Fruit fly (Drosophila melanogaster) whole organism, pupa: ENCODE results near the gene ng1.

Experiments
- CG10348 ChIP-seq: fragments of 200-800 bp; sonication (Bioruptor generic); IDR thresholded peaks from 2 replicates; pipeline ENCODE4 v1.3.6; 2022; ENCODE audit warnings: missing biosample characterization, missing genetic modification characterization
- CG12605 ChIP-seq: fragments of 200-800 bp; sonication (Bioruptor generic); IDR thresholded peaks from 2 replicates; pipeline ENCODE4 v1.3.6; 2022; ENCODE audit warnings: missing biosample characterization, missing genetic modification characterization
- CG13204 ChIP-seq: fragments of 200-800 bp; sonication (Bioruptor generic); optimal IDR thresholded peaks from 2 replicates; lab custom pipeline; 2018; ENCODE audit warnings: missing biosample characterization, mild to moderate bottlenecking, missing genetic modification characterization, moderate library complexity
- CG14655 ChIP-seq: fragments of 200-800 bp; sonication (Bioruptor generic); optimal IDR thresholded peaks from 3 replicates; lab custom pipeline; 2017; ENCODE audit warnings: mild to moderate bottlenecking, missing biosample characterization, missing genetic modification reagents, missing genetic modification characterization
- CG15710 ChIP-seq: fragments of 200-800 bp; sonication (Bioruptor generic); optimal IDR thresholded peaks from 2 replicates; lab custom pipeline; 2018; ENCODE audit warnings: missing biosample characterization, mild to moderate bottlenecking, missing genetic modification characterization, moderate library complexity
- CG17806 ChIP-seq: fragments of 200-800 bp; sonication (Bioruptor generic); optimal IDR thresholded peaks from 2 replicates; lab custom pipeline; 2018; ENCODE audit warnings: missing biosample characterization, mild to moderate bottlenecking, missing genetic modification characterization, moderate library complexity
- CG32121 ChIP-seq: fragments of 200-800 bp; sonication (Bioruptor generic); IDR thresholded peaks from 2 replicates; pipeline ENCODE4 v1.3.6; 2022; ENCODE audit warnings: missing biosample characterization, missing genetic modification characterization
- CG34367 ChIP-seq: fragments of 200-800 bp; sonication (Bioruptor generic); optimal IDR thresholded peaks from 2 replicates; lab custom pipeline; 2018; ENCODE audit warnings: missing biosample characterization, mild to moderate bottlenecking, missing genetic modification characterization
- CG4496 ChIP-seq: fragments of 200-800 bp; sonication (Bioruptor generic); IDR thresholded peaks from 3 replicates; pipeline ENCODE4 v1.3.6; 2022; ENCODE audit warnings: missing biosample characterization, missing genetic modification characterization
- CG8159 ChIP-seq: fragments of 200-800 bp; sonication (Bioruptor generic); optimal IDR thresholded peaks from 3 replicates; lab custom pipeline; 2018; ENCODE audit warnings: missing biosample characterization, mild to moderate bottlenecking, missing genetic modification characterization, moderate library complexity
- CG8301 ChIP-seq: fragments of 200-800 bp; sonication (Bioruptor generic); optimal IDR thresholded peaks from 2 replicates; lab custom pipeline; 2018; ENCODE audit warnings: missing biosample characterization, mild to moderate bottlenecking, missing genetic modification characterization
- CG9948 ChIP-seq: fragments of 200-800 bp; sonication (Bioruptor generic); optimal IDR thresholded peaks from 2 replicates; lab custom pipeline; 2018; ENCODE audit warnings: missing biosample characterization, mild to moderate bottlenecking, missing genetic modification characterization, moderate library complexity
- D1 ChIP-seq: fragments of 200-800 bp; sonication (Bioruptor generic); optimal IDR thresholded peaks from 2 replicates; lab custom pipeline; 2018; ENCODE audit warnings: missing biosample characterization, mild to moderate bottlenecking, missing genetic modification characterization, moderate library complexity
- EcR ChIP-seq: fragments of 200-800 bp; sonication (Bioruptor generic); optimal IDR thresholded peaks from 3 replicates; lab custom pipeline; 2019; ENCODE audit warnings: missing biosample characterization, missing genetic modification characterization, mild to moderate bottlenecking, moderate library complexity, missing genetic modification reagents
- Ets98B ChIP-seq: fragments of 200-800 bp; sonication (Bioruptor generic); IDR thresholded peaks from 2 replicates; pipeline ENCODE4 v1.3.6; 2022; ENCODE audit warnings: missing biosample characterization, missing genetic modification characterization
- Pif1A ChIP-seq: fragments of 200-800 bp; sonication (Bioruptor generic); optimal IDR thresholded peaks from 3 replicates; lab custom pipeline; 2016; ENCODE audit warnings: missing biosample characterization, missing genetic modification characterization
- Pif1B ChIP-seq: fragments of 200-800 bp; sonication (Bioruptor generic); optimal IDR thresholded peaks from 3 replicates; lab custom pipeline; 2016; ENCODE audit warnings: missing biosample characterization, missing genetic modification characterization
- Snoo ChIP-seq: fragments of 200-800 bp; sonication (Bioruptor generic); optimal IDR thresholded peaks from 3 replicates; lab custom pipeline; 2017; ENCODE audit warnings: missing biosample characterization, mild to moderate bottlenecking, missing genetic modification characterization, inconsistent platforms
- fd96Ca ChIP-seq: fragments of 200-800 bp; sonication (Bioruptor generic); IDR thresholded peaks from 3 replicates; pipeline ENCODE4 v1.3.6; 2022; ENCODE audit warnings: missing biosample characterization, missing genetic modification characterization
- gl ChIP-seq: fragments of 200-800 bp; sonication (Bioruptor generic); optimal IDR thresholded peaks from 2 replicates; lab custom pipeline; 2018; ENCODE audit warnings: missing biosample characterization, mild to moderate bottlenecking, missing genetic modification characterization
- rn ChIP-seq: fragments of 200-800 bp; sonication (Bioruptor generic); IDR thresholded peaks from 2 replicates; pipeline ENCODE4 v1.3.6; 2022; ENCODE audit warnings: missing biosample characterization, missing genetic modification characterization

Gene ng1

dm6 chrX:3260536-3260935 is 18.3 kb downstream of the ng1 start:
- TF ChIP-seq Ets98B (GFP tag; lab: Robert Waterston, UW) (no peak), CG12605 (GFP tag; lab: Robert Waterston, UW) (no peak), CG34367 (tag; lab: Kevin White, UChicago) (no peak), CG13204 (no peak), D1 (tag; lab: Kevin White, UChicago) (no peak), CG32121 (no peak), CG17806 (tag; lab: Kevin White, UChicago) (no peak), Snoo (tag; lab: Kevin White, UChicago) (no peak)

dm6 chrX:3265828-3266227 is 23.6 kb downstream of the ng1 start:
- TF ChIP-seq D1 (tag; lab: Kevin White, UChicago): no peak
- TF ChIP-seq CG12605 (GFP tag; lab: Robert Waterston, UW): 0 out of 2 replicates have a peak, but pooled peaks have one; percentile 27

- TF ChIP-seq CG4496 (GFP tag; lab: Robert Waterston, UW): no peak
- TF ChIP-seq CG17806 (tag; lab: Kevin White, UChicago): no peak
- no peak for TF ChIP-seq CG8159
- no peak for TF ChIP-seq D1 (tag; lab: Kevin White, UChicago)
- TF ChIP-seq CG14655 (GFP tag; lab: Kevin White, UChicago): no peak
- TF ChIP-seq Pif1B (GFP tag; lab: Kevin White, UChicago): no peak
- no peak for TF ChIP-seq EcR
- TF ChIP-seq CG8301 (tag; lab: Kevin White, UChicago): no peak
- no peak for TF ChIP-seq Pif1A (GFP tag; lab: Kevin White, UChicago)
- no peak for TF ChIP-seq CG12605 (GFP tag; lab: Robert Waterston, UW)
- no peak for TF ChIP-seq CG10348
- TF ChIP-seq gl: no peak
- TF ChIP-seq CG9948 (tag; lab: Kevin White, UChicago): no peak
- TF ChIP-seq Ets98B (GFP tag; lab: Robert Waterston, UW): no peak
- no peak for TF ChIP-seq rn (GFP tag; lab: Robert Waterston, UW)
- no peak for TF ChIP-seq CG32121
- no peak for TF ChIP-seq CG15710 (tag; lab: Kevin White, UChicago)
These were observed 31.3 kb downstream of the ng1 start for dm6 chrX:3273557-3273956.

dm6 chrX:3281958-3282357 is 39.7 kb downstream of the ng1 start:
- TF ChIP-seq CG14655 (GFP tag; lab: Kevin White, UChicago) (no peak), CG34367 (tag; lab: Kevin White, UChicago) (no peak)

- TF ChIP-seq CG14655 (GFP tag; lab: Kevin White, UChicago) (no peak), CG8159 (no peak), Ets98B (GFP tag; lab: Robert Waterston, UW) (no peak), CG15710 (tag; lab: Kevin White, UChicago) (no peak), Snoo (tag; lab: Kevin White, UChicago) (no peak), CG10348 (no peak), CG32121 (no peak), EcR (no peak), CG12605 (GFP tag; lab: Robert Waterston, UW) (no peak), CG8301 (tag; lab: Kevin White, UChicago) (no peak), CG17806 (tag; lab: Kevin White, UChicago) (no peak), gl (no peak), fd96Ca (GFP tag; lab: Robert Waterston, UW) (no peak)
These were observed 46.1 kb downstream of the ng1 start for dm6 chrX:3288247-3288838.

DNA sequence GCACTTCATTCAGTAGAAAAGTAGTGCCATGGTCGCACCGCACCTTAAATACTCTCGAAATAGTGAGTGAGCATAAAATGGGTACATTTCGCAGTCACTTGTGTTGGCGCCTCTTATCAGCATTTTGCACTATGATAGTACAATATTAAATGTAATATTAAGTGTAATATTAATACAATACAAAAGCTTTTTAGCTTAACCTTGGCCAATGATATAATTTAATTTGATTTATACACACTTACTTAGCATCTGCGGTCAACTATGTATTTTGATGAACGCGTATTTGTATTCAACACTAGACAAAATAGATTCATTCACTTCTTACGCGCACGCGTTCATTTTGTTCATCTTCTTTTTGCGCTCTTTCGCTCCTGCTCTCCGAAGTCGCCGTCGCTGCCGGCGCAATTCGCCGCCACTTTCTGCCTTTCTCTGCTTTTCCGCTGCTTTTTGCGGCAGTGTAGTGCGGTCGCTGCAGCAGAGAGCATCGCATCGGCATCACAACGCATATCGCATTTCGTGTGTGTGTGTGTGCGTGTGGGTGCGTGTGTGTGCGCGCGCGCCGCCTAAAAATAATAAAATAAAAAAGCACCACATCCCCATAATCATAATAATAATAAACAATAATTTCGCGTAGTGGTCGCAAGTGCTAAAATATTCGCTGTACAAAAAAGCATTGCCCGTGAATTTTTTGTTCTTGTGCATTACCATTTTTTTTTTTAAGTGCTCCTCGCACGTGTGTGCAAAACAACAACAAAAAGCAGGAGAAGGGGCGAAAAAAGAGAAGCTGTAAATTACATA is 46.9 kb downstream of the ng1 start:
- TF ChIP-seq CG9948 (tag; lab: Kevin White, UChicago) (peak; percentile 45), fd96Ca (GFP tag; lab: Robert Waterston, UW) (peak; percentile 80), CG12605 (GFP tag; lab: Robert Waterston, UW) (peak; percentile 33), Pif1A (GFP tag; lab: Kevin White, UChicago) (peak; percentile 45), CG10348 (no peak), CG17806 (tag; lab: Kevin White, UChicago) (peak; percentile 60), CG15710 (tag; lab: Kevin White, UChicago) (peak; percentile 31), CG13204 (no peak), CG32121 (peak; percentile 75), CG8159 (peak; percentile 50), D1 (tag; lab: Kevin White, UChicago) (peak; percentile 67), CG14655 (GFP tag; lab: Kevin White, UChicago) (peak; percentile 71), Ets98B (GFP tag; lab: Robert Waterston, UW) (peak; percentile 66; the same call in 1 of the 2 replicates), gl (no peak), rn (GFP tag; lab: Robert Waterston, UW) (no peak), EcR (no peak), CG4496 (GFP tag; lab: Robert Waterston, UW) (peak; percentile 80), Snoo (tag; lab: Kevin White, UChicago) (peak; percentile 26), CG8301 (tag; lab: Kevin White, UChicago) (peak; percentile 50), CG34367 (tag; lab: Kevin White, UChicago) (peak; percentile 27), Pif1B (GFP tag; lab: Kevin White, UChicago) (peak; percentile 75)
